Worm (Caenorhabditis elegans) whole organism, L4 larva: ENCODE results near the gene nstp-1.
A peak's percentile ranks its signal among the peaks of the same experiment; 100 is the strongest.

Experiments
- D1046.2 ChIP-seq: fragments of 200-800 bp; sonication (Bioruptor generic); IDR thresholded peaks from 2 replicates; pipeline ENCODE4 v1.3.6; 2022; ENCODE audit warnings: missing genetic modification characterization, missing compliant biosample characterization
- F37D6.2 ChIP-seq: sonication (generic microtip); optimal IDR thresholded peaks from 2 replicates; lab custom pipeline; 2016; ENCODE audit warnings: mild to moderate bottlenecking, missing genetic modification characterization, missing compliant biosample characterization
- F44E2.7 ChIP-seq: fragments of 200-800 bp; sonication (Bioruptor generic); IDR thresholded peaks from 2 replicates; pipeline ENCODE4 v2.1.2; 2022; ENCODE audit warnings: missing genetic modification characterization, missing compliant biosample characterization
- Y5F2A.4 ChIP-seq: fragments of 200-800 bp; sonication (Bioruptor generic); optimal IDR thresholded peaks from 2 replicates; lab custom pipeline; 2018; ENCODE audit warnings: mild to moderate bottlenecking, missing genetic modification characterization, missing compliant biosample characterization
- ZK337.2 ChIP-seq: fragments of 200-800 bp; sonication (Bioruptor generic); IDR thresholded peaks from 2 replicates; pipeline ENCODE4 v1.3.6; 2022; ENCODE audit warnings: missing genetic modification reagents, missing genetic modification characterization, missing compliant biosample characterization
- aha-1 ChIP-seq: fragments of 150-350 bp; peaks from one replicate; lab custom pipeline; 2014; ENCODE audit warnings: missing biosample characterization, missing genetic modification characterization
- ama-1 ChIP-seq: fragments of 150-350 bp; optimal IDR thresholded peaks from 2 replicates; lab custom pipeline; 2014; ENCODE audit warnings: inconsistent platforms, mixed read lengths
- ceh-44 ChIP-seq: fragments of 200-800 bp; sonication (Bioruptor generic); IDR thresholded peaks from 2 replicates; pipeline ENCODE4 v1.3.6; 2022; ENCODE audit warnings: missing genetic modification reagents, missing genetic modification characterization, missing compliant biosample characterization
- ceh-62 ChIP-seq: sonication (generic microtip); optimal IDR thresholded peaks from 2 replicates; lab custom pipeline; 2017; ENCODE audit warnings: missing biosample characterization, missing genetic modification characterization
- cey-2 ChIP-seq: sonication (generic microtip); optimal IDR thresholded peaks from 3 replicates; lab custom pipeline; 2017; ENCODE audit warnings: missing genetic modification characterization, mild to moderate bottlenecking, missing compliant biosample characterization, antibody characterized with exemption, borderline replicate concordance; ENCODE audit not compliant: insufficient read depth
- ctbp-1 ChIP-seq: fragments of 200-800 bp; sonication (Bioruptor generic); IDR thresholded peaks from 2 replicates; pipeline ENCODE4 v1.3.6; 2022; ENCODE audit warnings: missing genetic modification reagents, missing genetic modification characterization, missing compliant biosample characterization
- daf-16 ChIP-seq, 3 experiments: sonication (generic microtip); optimal IDR thresholded peaks; 2 replicates each; lab custom pipeline; 2016 to 2017; ENCODE audit warnings: missing genetic modification characterization in 3 of 3, missing genetic modification reagents in 3 of 3, mild to moderate bottlenecking in 2 of 3, missing compliant biosample characterization in 2 of 3, missing biosample characterization in 1 of 3, moderate library complexity in 1 of 3
- daf-19 ChIP-seq: fragments of 200-800 bp; sonication (Bioruptor generic); conservative IDR thresholded peaks from 2 replicates; pipeline ENCODE4 v1.3.6; 2022; ENCODE audit warnings: missing genetic modification characterization, missing compliant biosample characterization
- daf-8 ChIP-seq: fragments of 200-800 bp; sonication (Bioruptor generic); IDR thresholded peaks from 2 replicates; pipeline ENCODE4 v1.3.6; 2022; ENCODE audit warnings: missing genetic modification characterization, missing compliant biosample characterization
- egl-27 ChIP-seq: sonication (generic microtip); optimal IDR thresholded peaks from 3 replicates; lab custom pipeline; 2017; ENCODE audit warnings: missing biosample characterization, missing genetic modification reagents, missing genetic modification characterization
- fos-1 ChIP-seq: fragments of 150-350 bp; optimal IDR thresholded peaks from 2 replicates; lab custom pipeline; 2014; ENCODE audit warnings: missing biosample characterization, missing genetic modification characterization
- gei-8 ChIP-seq: fragments of 200-800 bp; sonication (Bioruptor generic); optimal IDR thresholded peaks from 2 replicates; lab custom pipeline; 2018; ENCODE audit warnings: mild to moderate bottlenecking, missing genetic modification characterization, missing compliant biosample characterization
- hlh-30 ChIP-seq: sonication (generic microtip); optimal IDR thresholded peaks from 2 replicates; lab custom pipeline; 2017; ENCODE audit warnings: antibody characterized with exemption, mild to moderate bottlenecking, missing genetic modification characterization, missing compliant biosample characterization; ENCODE audit not compliant: insufficient read depth
- hmg-1.1 ChIP-seq: fragments of 200-800 bp; sonication (Bioruptor generic); IDR thresholded peaks from 2 replicates; pipeline ENCODE4 v1.3.6; 2022; ENCODE audit warnings: missing genetic modification reagents, missing genetic modification characterization, missing compliant biosample characterization
- lin-13 ChIP-seq: fragments of 150-350 bp; optimal IDR thresholded peaks from 2 replicates; lab custom pipeline; 2014; ENCODE audit warnings: missing biosample characterization, missing genetic modification reagents, missing genetic modification characterization
- lin-15B ChIP-seq: fragments of 150-350 bp; sonication (generic microtip); optimal IDR thresholded peaks from 3 replicates; lab custom pipeline; 2014; ENCODE audit warnings: missing biosample characterization, missing genetic modification characterization
- lin-38 ChIP-seq: fragments of 200-800 bp; sonication (Bioruptor generic); IDR thresholded peaks from 2 replicates; pipeline ENCODE4 v1.3.6; 2022; ENCODE audit warnings: missing genetic modification reagents, missing genetic modification characterization, missing compliant biosample characterization
- lin-39 ChIP-seq: fragments of 150-350 bp; optimal IDR thresholded peaks from 2 replicates; lab custom pipeline; 2014; ENCODE audit warnings: missing biosample characterization, missing genetic modification reagents, missing genetic modification characterization
- madf-5 ChIP-seq, 2 experiments: fragments of 200-800 bp; sonication (Bioruptor generic); IDR thresholded peaks; 2 replicates each; pipeline ENCODE4 v1.3.6; 2022; ENCODE audit warnings: missing compliant biosample characterization in 2 of 2, missing genetic modification characterization in 2 of 2
- mdt-29 ChIP-seq: fragments of 200-800 bp; sonication (Bioruptor generic); IDR thresholded peaks from 2 replicates; pipeline ENCODE4 v1.3.6; 2022; ENCODE audit warnings: missing genetic modification reagents, missing genetic modification characterization, missing compliant biosample characterization
- mxl-3 ChIP-seq: fragments of 200-800 bp; sonication (Bioruptor generic); optimal IDR thresholded peaks from 2 replicates; lab custom pipeline; 2018; ENCODE audit warnings: mild to moderate bottlenecking, missing genetic modification characterization, missing compliant biosample characterization
- nhr-10 ChIP-seq: fragments of 150-350 bp; optimal IDR thresholded peaks from 2 replicates; lab custom pipeline; 2014; ENCODE audit warnings: missing biosample characterization, missing genetic modification characterization
- nhr-11 ChIP-seq: fragments of 150-350 bp; optimal IDR thresholded peaks from 2 replicates; lab custom pipeline; 2014; ENCODE audit warnings: missing biosample characterization, missing genetic modification characterization
- pha-4 ChIP-seq, 2 experiments: fragments of 150-350 bp in 1 of 2; fragments of 200-800 bp in 1 of 2; sonication (Bioruptor generic) in 1 of 2; IDR thresholded peaks in 1 of 2; optimal IDR thresholded peaks in 1 of 2; 2 replicates each; pipeline versions ENCODE4 v1.3.6 to Lab custom; 2014 to 2022; ENCODE audit warnings: missing genetic modification characterization in 2 of 2, missing genetic modification reagents in 2 of 2, missing biosample characterization in 1 of 2, missing compliant biosample characterization in 1 of 2
- php-3 ChIP-seq: fragments of 200-800 bp; sonication (Bioruptor generic); IDR thresholded peaks from 2 replicates; pipeline ENCODE4 v1.3.6; 2022; ENCODE audit warnings: missing genetic modification reagents, missing genetic modification characterization, missing compliant biosample characterization
- pqm-1 ChIP-seq: sonication (generic microtip); optimal IDR thresholded peaks from 2 replicates; lab custom pipeline; 2017; ENCODE audit warnings: missing biosample characterization, missing genetic modification characterization
- sdz-12 ChIP-seq: fragments of 200-800 bp; sonication (Bioruptor generic); optimal IDR thresholded peaks from 2 replicates; lab custom pipeline; 2018; ENCODE audit warnings: mild to moderate bottlenecking, missing genetic modification characterization, missing compliant biosample characterization
- set-16 ChIP-seq: fragments of 200-800 bp; sonication (Bioruptor generic); IDR thresholded peaks from 2 replicates; pipeline ENCODE4 v1.3.6; 2022; ENCODE audit warnings: missing genetic modification reagents, missing genetic modification characterization, missing compliant biosample characterization
- snpc-1.2 ChIP-seq: fragments of 200-800 bp; sonication (Bioruptor generic); IDR thresholded peaks from 2 replicates; pipeline ENCODE4 v1.3.6; 2022; ENCODE audit warnings: missing genetic modification reagents, missing genetic modification characterization, missing compliant biosample characterization
- snpc-4 ChIP-seq: fragments of 150-350 bp; optimal IDR thresholded peaks from 2 replicates; lab custom pipeline; 2014; ENCODE audit warnings: missing biosample characterization, missing genetic modification characterization
- spr-3 ChIP-seq: fragments of 200-800 bp; sonication (Bioruptor generic); optimal IDR thresholded peaks from 2 replicates; lab custom pipeline; 2018; ENCODE audit warnings: mild to moderate bottlenecking, missing genetic modification characterization, missing compliant biosample characterization
- tag-97 ChIP-seq: fragments of 200-800 bp; sonication (Bioruptor generic); IDR thresholded peaks from 2 replicates; pipeline ENCODE4 v1.3.6; 2022; ENCODE audit warnings: missing genetic modification characterization, missing compliant biosample characterization
- unc-39 ChIP-seq: sonication (generic microtip); optimal IDR thresholded peaks from 2 replicates; lab custom pipeline; 2017; ENCODE audit warnings: missing biosample characterization, missing genetic modification characterization
- vab-7 ChIP-seq: fragments of 200-800 bp; sonication (Bioruptor generic); IDR thresholded peaks from 2 replicates; pipeline ENCODE4 v1.3.6; 2022; ENCODE audit warnings: missing genetic modification reagents, missing genetic modification characterization, missing compliant biosample characterization
- zag-1 ChIP-seq: fragments of 150-350 bp; optimal IDR thresholded peaks from 2 replicates; lab custom pipeline; 2014; ENCODE audit warnings: missing biosample characterization, missing genetic modification characterization
- zfp-2 ChIP-seq: sonication (generic microtip); optimal IDR thresholded peaks from 2 replicates; lab custom pipeline; 2016; ENCODE audit warnings: mild to moderate bottlenecking, missing genetic modification characterization, missing compliant biosample characterization
- zfp-3 ChIP-seq: fragments of 200-800 bp; sonication (Bioruptor generic); conservative IDR thresholded peaks from 2 replicates; pipeline ENCODE4 v1.3.6; 2022; ENCODE audit warnings: missing genetic modification reagents, missing genetic modification characterization, missing compliant biosample characterization
- zip-11 ChIP-seq: fragments of 200-800 bp; sonication (Bioruptor generic); IDR thresholded peaks from 2 replicates; pipeline ENCODE4 v1.3.6; 2022; ENCODE audit warnings: missing genetic modification characterization, missing compliant biosample characterization
- ztf-11 ChIP-seq: fragments of 150-350 bp; optimal IDR thresholded peaks from 2 replicates; lab custom pipeline; 2014; ENCODE audit warnings: missing biosample characterization, missing genetic modification characterization

nstp-1 gene

ce11 chrIV:8974543-8975330, 9.9 kb upstream of the nstp-1 start (continued):
- no peak for TF ChIP-seq mdt-29
- TF ChIP-seq pha-4 (GFP tag; IDR thresholded peaks at IDR 0.05; lab: Robert Waterston, UW) = no peak
- no peak for TF ChIP-seq pha-4 (tag; optimal IDR thresholded peaks at IDR 0.05; lab: Kevin White, UChicago)
- TF ChIP-seq daf-16 (GFP tag; optimal IDR thresholded peaks at IDR 0.05; lab: Kevin White, UChicago) = peak in 1 of 2 experiments; percentile 24
- TF ChIP-seq daf-16 (tag; optimal IDR thresholded peaks at IDR 0.05; lab: Kevin White, UChicago) = no peak
- TF ChIP-seq lin-13 (GFP tag; lab: Kevin White, UChicago) = no peak
- TF ChIP-seq tag-97 (GFP tag; lab: Robert Waterston, UW) = no peak
- TF ChIP-seq lin-38 (GFP tag; lab: Robert Waterston, UW) = no peak
- TF ChIP-seq daf-19 (GFP tag; lab: Robert Waterston, UW) = no peak
- TF ChIP-seq zfp-2 (tag; lab: Kevin White, UChicago) = no peak
- TF ChIP-seq ztf-11 = no peak
- no peak for TF ChIP-seq unc-39 (tag; lab: Kevin White, UChicago)

DNA sequence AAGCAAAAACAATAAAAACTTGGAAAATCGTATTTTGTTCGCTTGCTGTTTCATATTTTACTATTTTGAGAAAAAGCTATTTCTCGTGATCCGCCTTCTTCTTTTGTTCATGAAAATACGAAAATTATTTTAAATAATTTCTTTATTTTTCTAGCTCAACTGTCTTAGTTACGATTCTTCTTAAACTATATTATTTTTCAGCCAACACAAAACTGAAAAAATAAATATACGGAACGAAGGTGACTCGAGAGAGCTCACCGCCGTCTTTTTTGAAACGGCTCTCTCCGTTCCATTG, 9.4 kb upstream of the nstp-1 start, which contains the start of gene pdzd-8:
Gene pdzd-8 (plus strand): TSS at position 196 of the 295 bp plus-strand sequence.
- TF ChIP-seq ctbp-1 (GFP tag; lab: Robert Waterston, UW) (no peak), nhr-10 (tag; lab: Kevin White, UChicago) (no peak), ama-1 (no peak), zip-11 (no peak), daf-8 (GFP tag; lab: Robert Waterston, UW) (no peak), zfp-2 (tag; lab: Kevin White, UChicago) (no peak), madf-5 (GFP tag; IDR thresholded peaks at IDR 0.05; lab: Robert Waterston, UW) (no peak), snpc-4 (tag; lab: Kevin White, UChicago) (no peak), nhr-11 (tag; lab: Kevin White, UChicago) (no peak), hmg-1.1 (no peak), D1046.2 (GFP tag; lab: Robert Waterston, UW) (no peak), F44E2.7 (GFP tag; lab: Robert Waterston, UW) (no peak), Y5F2A.4 (no peak), ceh-44 (GFP tag; lab: Robert Waterston, UW) (no peak), cey-2 (tag; lab: Kevin White, UChicago) (no peak), lin-39 (no peak), daf-19 (GFP tag; lab: Robert Waterston, UW) (no peak)

DNA sequence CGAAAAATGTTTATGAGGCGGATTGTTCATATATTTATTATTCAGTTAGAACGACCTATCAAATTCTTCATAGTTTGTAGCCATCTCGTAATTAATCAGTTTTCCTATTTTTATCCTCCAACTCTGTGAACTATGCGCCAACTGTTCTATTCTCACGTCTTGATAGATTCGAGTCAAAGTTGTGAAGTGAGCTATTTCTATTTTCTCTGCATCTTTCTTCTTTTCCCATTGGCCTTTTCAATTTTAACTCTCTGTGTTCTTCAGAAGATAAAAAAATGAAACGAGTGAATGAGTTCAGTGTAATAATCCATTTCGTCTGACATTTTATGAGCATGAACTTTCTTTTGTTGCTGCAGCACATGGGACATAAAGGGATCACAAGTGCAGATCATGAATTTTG, 6.6 kb upstream of the nstp-1 start:
- TF ChIP-seq nhr-11 (tag; lab: Kevin White, UChicago) (peak; percentile 56), php-3 (GFP tag; lab: Robert Waterston, UW) (0 out of 2 replicates have a peak, but pooled peaks have one; percentile 31), unc-39 (tag; lab: Kevin White, UChicago) (no peak), aha-1 (tag; lab: Kevin White, UChicago) (peak; percentile 66)
- TF ChIP-seq, all 104 proteins: peak for 3

- TF ChIP-seq lin-15B (tag; lab: Kevin White, UChicago) (no peak), zag-1 (no peak), mxl-3 (no peak), zfp-3 (no peak), gei-8 (GFP tag; lab: Kevin White, UChicago) (no peak), fos-1 (tag; lab: Kevin White, UChicago) (no peak), hlh-30 (no peak), ZK337.2 (GFP tag; lab: Robert Waterston, UW) (no peak), sdz-12 (GFP tag; lab: Kevin White, UChicago) (no peak), set-16 (GFP tag; lab: Robert Waterston, UW) (peak; percentile 95), egl-27 (tag; lab: Kevin White, UChicago) (no peak), ctbp-1 (GFP tag; lab: Robert Waterston, UW) (peak; percentile 23; the same call in 1 of the 2 replicates), ceh-44 (GFP tag; lab: Robert Waterston, UW) (no peak), pha-4 (GFP tag; IDR thresholded peaks at IDR 0.05; lab: Robert Waterston, UW) (no peak), pha-4 (tag; optimal IDR thresholded peaks at IDR 0.05; lab: Kevin White, UChicago) (no peak), spr-3 (GFP tag; lab: Kevin White, UChicago) (no peak), F37D6.2 (tag; lab: Kevin White, UChicago) (no peak), pqm-1 (tag; lab: Kevin White, UChicago) (no peak), vab-7 (no peak), snpc-1.2 (GFP tag; lab: Robert Waterston, UW) (0 out of 2 replicates have a peak, but pooled peaks have one; percentile 24), ceh-62 (no peak)
Observed at ce11 chrIV:8979062-8979612, 5.5 kb upstream of the nstp-1 start.
